Worm (Caenorhabditis elegans) whole organism, L2 larva: ENCODE measurements around the gene F15B9.11.
A peak's percentile ranks its signal among the peaks of the same experiment; 100 is the strongest.

Experiments used
- C34F6.9 ChIP-seq: fragments of 150-350 bp; optimal IDR thresholded peaks from 2 replicates; lab custom pipeline; 2014; ENCODE audit warnings: missing biosample characterization, missing genetic modification characterization
- F13H6.1 ChIP-seq: sonication (generic microtip); optimal IDR thresholded peaks from 2 replicates; lab custom pipeline; 2016; ENCODE audit warnings: missing genetic modification characterization, missing compliant biosample characterization
- ZK546.5 ChIP-seq: sonication (generic microtip); optimal IDR thresholded peaks from 2 replicates; lab custom pipeline; 2017; ENCODE audit warnings: missing biosample characterization, missing genetic modification characterization
- alr-1 ChIP-seq: fragments of 150-350 bp; optimal IDR thresholded peaks from 2 replicates; lab custom pipeline; 2014; ENCODE audit warnings: missing biosample characterization, missing genetic modification characterization
- aly-2 ChIP-seq: fragments of 150-350 bp; optimal IDR thresholded peaks from 2 replicates; lab custom pipeline; 2014; ENCODE audit warnings: missing biosample characterization, missing genetic modification characterization
- ama-1 ChIP-seq: fragments of 150-350 bp; optimal IDR thresholded peaks from 2 replicates; lab custom pipeline; 2018; ENCODE audit warnings: inconsistent platforms
- blmp-1 ChIP-seq: sonication (generic microtip); optimal IDR thresholded peaks from 2 replicates; lab custom pipeline; 2017; ENCODE audit warnings: missing genetic modification characterization, mild to moderate bottlenecking, missing compliant biosample characterization, antibody characterized with exemption, moderate library complexity; ENCODE audit not compliant: insufficient read depth
- ceh-82 ChIP-seq: fragments of 150-350 bp; optimal IDR thresholded peaks from 2 replicates; lab custom pipeline; 2014; ENCODE audit warnings: missing biosample characterization, missing genetic modification characterization
- crh-2 ChIP-seq: sonication (generic microtip); optimal IDR thresholded peaks from 2 replicates; lab custom pipeline; 2017; ENCODE audit warnings: missing biosample characterization, missing genetic modification characterization
- dmd-4 ChIP-seq: sonication (generic microtip); optimal IDR thresholded peaks from 2 replicates; lab custom pipeline; 2017; ENCODE audit warnings: missing biosample characterization, missing genetic modification characterization
- egl-27 ChIP-seq: sonication (generic microtip); optimal IDR thresholded peaks from 3 replicates; lab custom pipeline; 2017; ENCODE audit warnings: missing biosample characterization, missing genetic modification reagents, missing genetic modification characterization
- elt-1 ChIP-seq: fragments of 150-350 bp; optimal IDR thresholded peaks from 2 replicates; lab custom pipeline; 2014; ENCODE audit warnings: missing biosample characterization, missing genetic modification characterization
- fos-1 ChIP-seq: fragments of 150-350 bp; optimal IDR thresholded peaks from 2 replicates; lab custom pipeline; 2014; ENCODE audit warnings: missing biosample characterization, missing genetic modification characterization
- gmeb-1 ChIP-seq: fragments of 150-350 bp; optimal IDR thresholded peaks from 2 replicates; lab custom pipeline; 2014; ENCODE audit warnings: missing biosample characterization, missing genetic modification characterization
- lin-11 ChIP-seq: fragments of 150-350 bp; sonication (generic microtip); optimal IDR thresholded peaks from 2 replicates; lab custom pipeline; 2014; ENCODE audit warnings: missing biosample characterization, missing genetic modification characterization, inconsistent platforms, mixed read lengths
- lin-13 ChIP-seq: fragments of 150-350 bp; optimal IDR thresholded peaks from 2 replicates; lab custom pipeline; 2014; ENCODE audit warnings: missing biosample characterization, missing genetic modification reagents, missing genetic modification characterization
- lsy-2 ChIP-seq, 2 experiments: fragments of 150-350 bp in 1 of 2; sonication (generic microtip) in 1 of 2; optimal IDR thresholded peaks; 2 replicates each; lab custom pipeline; 2014 to 2017; ENCODE audit warnings: missing biosample characterization in 2 of 2, missing genetic modification characterization in 2 of 2
- mab-5 ChIP-seq: fragments of 150-350 bp; optimal IDR thresholded peaks from 2 replicates; lab custom pipeline; 2014; ENCODE audit warnings: missing biosample characterization, missing genetic modification characterization
- mbf-1 ChIP-seq: sonication (generic microtip); optimal IDR thresholded peaks from 2 replicates; lab custom pipeline; 2017; ENCODE audit warnings: missing biosample characterization, missing genetic modification characterization
- mdl-1 ChIP-seq, 2 experiments: fragments of 150-350 bp in 1 of 2; sonication (generic microtip) in 1 of 2; optimal IDR thresholded peaks; 2 replicates each; lab custom pipeline; 2017; ENCODE audit warnings: missing biosample characterization in 2 of 2, missing genetic modification characterization in 2 of 2
- nhr-10 ChIP-seq: sonication (generic microtip); optimal IDR thresholded peaks from 2 replicates; lab custom pipeline; 2017; ENCODE audit warnings: missing biosample characterization, missing genetic modification characterization
- nhr-11 ChIP-seq: fragments of 150-350 bp; optimal IDR thresholded peaks from 2 replicates; lab custom pipeline; 2014; ENCODE audit warnings: missing biosample characterization, missing genetic modification characterization
- nhr-12 ChIP-seq: fragments of 150-350 bp; optimal IDR thresholded peaks from 2 replicates; lab custom pipeline; 2014; ENCODE audit warnings: missing biosample characterization, missing genetic modification characterization
- nhr-129 ChIP-seq: fragments of 150-350 bp; optimal IDR thresholded peaks from 2 replicates; lab custom pipeline; 2014; ENCODE audit warnings: missing biosample characterization, missing genetic modification characterization
- nhr-21 ChIP-seq: fragments of 150-350 bp; optimal IDR thresholded peaks from 2 replicates; lab custom pipeline; 2014; ENCODE audit warnings: missing biosample characterization, missing genetic modification characterization
- nhr-25 ChIP-seq: fragments of 150-350 bp; sonication (generic microtip); optimal IDR thresholded peaks from 3 replicates; lab custom pipeline; 2014; ENCODE audit warnings: missing biosample characterization, missing genetic modification characterization
- sem-4 ChIP-seq: fragments of 150-350 bp; optimal IDR thresholded peaks from 2 replicates; lab custom pipeline; 2014; ENCODE audit warnings: missing biosample characterization, missing genetic modification reagents, missing genetic modification characterization
- skn-1 ChIP-seq: sonication (generic microtip); optimal IDR thresholded peaks from 2 replicates; lab custom pipeline; 2017; ENCODE audit warnings: missing biosample characterization, missing genetic modification characterization
- sma-3 ChIP-seq: sonication (generic microtip); optimal IDR thresholded peaks from 2 replicates; lab custom pipeline; 2016; ENCODE audit warnings: missing genetic modification reagents, missing genetic modification characterization, missing compliant biosample characterization
- sma-9 ChIP-seq, 2 experiments: fragments of 150-350 bp in 1 of 2; sonication (generic microtip) in 1 of 2; optimal IDR thresholded peaks; 2 replicates each; lab custom pipeline; 2014 to 2016; ENCODE audit warnings: missing genetic modification characterization in 2 of 2, mild to moderate bottlenecking in 1 of 2, missing biosample characterization in 1 of 2, missing compliant biosample characterization in 1 of 2, missing genetic modification reagents in 1 of 2, moderate library complexity in 1 of 2
- snpc-4 ChIP-seq: fragments of 150-350 bp; optimal IDR thresholded peaks from 2 replicates; lab custom pipeline; 2014; ENCODE audit warnings: missing biosample characterization, missing genetic modification characterization
- unc-55 ChIP-seq: fragments of 150-350 bp; sonication (generic microtip); optimal IDR thresholded peaks from 3 replicates; lab custom pipeline; 2014; ENCODE audit warnings: missing biosample characterization, missing genetic modification reagents, missing genetic modification characterization
- unc-62 ChIP-seq: fragments of 150-350 bp; optimal IDR thresholded peaks from 2 replicates; lab custom pipeline; 2014; ENCODE audit warnings: missing biosample characterization, missing genetic modification reagents, missing genetic modification characterization
- zag-1 ChIP-seq: fragments of 150-350 bp; optimal IDR thresholded peaks from 2 replicates; lab custom pipeline; 2014; ENCODE audit warnings: missing biosample characterization, missing genetic modification characterization
- ztf-11 ChIP-seq: sonication (generic microtip); optimal IDR thresholded peaks from 2 replicates; lab custom pipeline; 2017; ENCODE audit warnings: missing biosample characterization, missing genetic modification characterization
- ztf-4 ChIP-seq: fragments of 150-350 bp; optimal IDR thresholded peaks from 2 replicates; lab custom pipeline; 2014; ENCODE audit warnings: missing biosample characterization, missing genetic modification characterization

Gene F15B9.11

DNA sequence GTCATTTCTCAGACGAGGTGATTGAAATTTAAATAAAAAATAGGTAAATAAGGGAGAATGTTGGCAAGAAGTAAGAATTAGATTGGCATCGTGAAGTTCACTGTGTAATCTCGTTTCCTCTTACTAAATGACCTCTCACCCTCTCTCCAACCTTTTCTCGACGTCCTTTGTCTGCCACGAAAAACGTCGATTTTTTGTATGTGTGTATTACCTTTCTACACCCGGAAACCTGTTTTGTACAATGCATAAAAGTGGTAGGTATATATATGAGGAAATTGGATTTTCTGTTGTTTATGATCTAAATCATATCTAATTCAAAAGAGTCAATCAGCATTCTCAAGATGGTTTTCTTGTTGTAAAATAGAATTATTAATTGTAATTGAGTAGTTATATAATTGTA lies at the start of gene F15B9.11, which contains the start of gene dsl-7:
Gene F15B9.11, minus strand, starts transcription at position 5 of the 400 bp plus-strand sequence.
Gene dsl-7, plus strand, starts transcription at position 260 of the 400 bp plus-strand sequence.
- TF ChIP-seq mbf-1 (no peak), lin-11 (tag; lab: Kevin White, UChicago) (no peak), zag-1 (tag; lab: Kevin White, UChicago) (no peak), ztf-11 (no peak), dmd-4 (tag; lab: Kevin White, UChicago) (no peak), nhr-25 (tag; lab: Kevin White, UChicago) (peak; percentile 77), nhr-12 (tag; lab: Kevin White, UChicago) (no peak)

DNA sequence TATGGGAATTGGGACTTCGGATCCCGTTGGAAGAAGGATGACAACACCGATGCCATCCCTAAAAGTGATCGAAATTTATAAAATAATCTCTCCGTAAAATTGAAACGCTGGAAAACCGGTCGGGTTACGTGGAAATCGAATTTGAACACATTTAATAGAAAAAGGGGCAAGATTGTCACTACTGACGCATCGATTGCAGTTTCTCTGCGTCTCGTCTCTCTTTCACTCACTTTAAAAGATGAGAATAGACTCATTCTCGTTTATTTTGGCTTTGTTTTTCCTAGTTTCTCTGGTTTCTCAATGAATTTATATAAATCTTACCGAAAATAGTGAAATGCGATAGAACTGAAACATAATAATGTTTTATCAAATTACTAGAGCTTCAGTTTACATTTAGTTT lies 49.0 kb upstream of the F15B9.11 start, which contains the start of gene scyl-1:
Gene scyl-1, minus strand, starts transcription at position 56 of the 400 bp plus-strand sequence.
- TF ChIP-seq lin-13 (GFP tag; lab: Kevin White, UChicago): peak; percentile 85
- peak; percentile 74 for TF ChIP-seq unc-55 (GFP tag; lab: Kevin White, UChicago)
- TF ChIP-seq elt-1 (tag; lab: Kevin White, UChicago): no peak
- peak; percentile 83 for TF ChIP-seq F13H6.1 (tag; lab: Kevin White, UChicago)
- TF ChIP-seq nhr-21 (tag; lab: Kevin White, UChicago): peak; percentile 80
- TF ChIP-seq ztf-4 (tag; lab: Kevin White, UChicago): peak; percentile 31
- TF ChIP-seq fos-1: peak; percentile 71
- TF ChIP-seq blmp-1 (tag; lab: Kevin White, UChicago): peak; percentile 59
- TF ChIP-seq unc-62: no peak
- peak; percentile 3 for TF ChIP-seq dmd-4 (tag; lab: Kevin White, UChicago)
- peak; percentile 86 for TF ChIP-seq crh-2 (tag; lab: Kevin White, UChicago)
- peak in 1 of 2 experiments; percentile 14 for TF ChIP-seq mdl-1 (tag; optimal IDR thresholded peaks at IDR 0.05; lab: Kevin White, UChicago)
- TF ChIP-seq mab-5 (tag; lab: Kevin White, UChicago): peak; percentile 78
- TF ChIP-seq snpc-4 (tag; lab: Kevin White, UChicago): peak; percentile 17
- TF ChIP-seq nhr-129: peak; percentile 81
- TF ChIP-seq nhr-25 (tag; lab: Kevin White, UChicago): peak; percentile 88
- peak; percentile 87 for TF ChIP-seq sma-3
- TF ChIP-seq skn-1 (tag; lab: Kevin White, UChicago): no peak
- TF ChIP-seq ztf-11: no peak
- no peak for TF ChIP-seq ceh-82 (tag; lab: Kevin White, UChicago)
- TF ChIP-seq lsy-2 (tag; optimal IDR thresholded peaks at IDR 0.05; lab: Kevin White, UChicago): peak; percentile 69 to 89
- peak; percentile 83 for TF ChIP-seq gmeb-1 (tag; lab: Kevin White, UChicago)
- TF ChIP-seq C34F6.9 (tag; lab: Kevin White, UChicago): peak; percentile 71
- peak; percentile 83 for TF ChIP-seq sem-4
- TF ChIP-seq sma-9 (GFP tag; optimal IDR thresholded peaks at IDR 0.05; lab: Kevin White, UChicago): peak; percentile 92
- no peak for TF ChIP-seq sma-9 (tag; optimal IDR thresholded peaks at IDR 0.05; lab: Kevin White, UChicago)
- TF ChIP-seq egl-27 (tag; lab: Kevin White, UChicago): no peak

DNA sequence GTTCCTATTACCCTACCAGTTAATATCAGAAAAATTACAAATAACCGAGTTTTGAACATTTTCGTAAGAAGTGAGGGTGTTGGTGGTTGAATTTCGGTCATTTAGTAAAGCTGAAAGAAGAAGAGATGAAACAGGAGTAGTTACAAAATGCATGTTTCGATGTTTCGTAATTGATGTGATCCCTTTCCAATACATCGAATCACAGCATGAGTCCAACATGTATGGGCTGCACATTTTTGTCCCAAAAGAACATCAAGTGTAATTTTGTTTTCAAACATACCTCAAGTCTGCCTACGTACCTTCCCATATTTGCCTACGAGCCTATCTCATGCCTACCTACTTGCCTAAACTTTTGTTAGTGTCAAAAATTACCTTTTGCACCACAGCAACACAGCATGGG lies 43.8 kb upstream of the F15B9.11 start, which contains the start of gene W07G4.2:
Gene W07G4.2, minus strand, starts transcription at position 101 of the 400 bp plus-strand sequence.
- TF ChIP-seq gmeb-1 (tag; lab: Kevin White, UChicago) (no peak), zag-1 (tag; lab: Kevin White, UChicago) (no peak), sma-3 (no peak), ama-1 (lab: Kevin White, UChicago) (no peak), aly-2 (tag; lab: Kevin White, UChicago) (no peak), lsy-2 (tag; optimal IDR thresholded peaks at IDR 0.05; lab: Kevin White, UChicago) (no peak), ZK546.5 (tag; lab: Kevin White, UChicago) (no peak), nhr-10 (no peak), alr-1 (tag; lab: Kevin White, UChicago) (no peak), mbf-1 (no peak), unc-55 (GFP tag; lab: Kevin White, UChicago) (no peak), crh-2 (tag; lab: Kevin White, UChicago) (no peak), elt-1 (tag; lab: Kevin White, UChicago) (no peak), egl-27 (tag; lab: Kevin White, UChicago) (no peak), nhr-12 (tag; lab: Kevin White, UChicago) (no peak), ztf-11 (no peak), nhr-11 (no peak), lin-13 (GFP tag; lab: Kevin White, UChicago) (no peak), F13H6.1 (tag; lab: Kevin White, UChicago) (no peak), dmd-4 (tag; lab: Kevin White, UChicago) (no peak)
